Fruit fly (Drosophila melanogaster): ENCODE data around the gene eff.

DNA sequence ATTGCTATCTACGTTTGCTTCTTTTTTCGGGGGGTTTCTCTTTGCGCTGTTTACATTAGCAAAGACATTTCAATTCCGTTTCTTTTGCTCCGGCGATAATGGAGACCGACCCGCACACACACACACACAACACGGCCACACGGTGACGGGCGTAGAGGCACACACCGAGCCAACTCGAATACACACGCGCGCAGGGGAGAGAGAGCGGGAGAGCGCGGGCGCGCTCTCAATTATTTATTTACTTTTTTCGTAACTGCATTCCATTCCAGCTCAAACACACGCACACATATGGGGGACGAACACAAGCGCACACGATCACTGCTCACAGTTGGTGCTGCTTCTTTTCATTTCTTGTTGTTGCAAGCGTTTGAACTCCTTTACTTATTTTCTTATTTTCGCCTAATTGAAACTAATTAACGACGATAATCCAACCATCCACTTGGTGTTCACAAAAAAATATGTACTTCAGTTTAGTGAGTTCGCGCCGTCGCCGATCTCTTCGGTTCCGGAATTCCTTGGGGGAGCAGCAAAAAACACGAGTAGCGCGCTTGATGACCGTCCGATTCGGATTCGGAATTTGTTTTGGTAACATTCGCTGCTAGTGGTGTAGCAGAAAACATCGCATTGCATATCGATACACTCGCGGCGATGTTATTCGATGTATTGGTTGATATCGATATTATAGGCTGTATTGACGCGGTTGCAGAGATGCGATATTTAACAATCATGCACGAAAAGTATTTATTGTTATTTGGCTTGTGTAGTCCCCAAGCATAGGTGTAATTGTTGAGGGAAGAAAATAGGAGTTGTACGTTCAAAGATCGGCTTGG lies 17.2 kb downstream of the eff start, which contains the start of gene kibra:
- peak; percentile 24 to 58 for TF ChIP-seq CTCF (optimal IDR thresholded peaks at IDR 0.05)
- TF ChIP-seq CG8478 (optimal IDR thresholded peaks at IDR 0.05), result no peak
